Worm (Caenorhabditis elegans) whole organism, mixed stage, embryonic: ENCODE data around the gene soc-1.

Source experiments
- ceh-83 ChIP-seq: fragments of 200-800 bp; sonication (Bioruptor generic); optimal IDR thresholded peaks from 2 replicates; lab custom pipeline; 2018; ENCODE audit warnings: mild to moderate bottlenecking, missing genetic modification characterization, missing compliant biosample characterization
- ces-1 ChIP-seq: fragments of 150-350 bp; optimal IDR thresholded peaks from 2 replicates; lab custom pipeline; 2014; ENCODE audit warnings: missing biosample characterization, missing genetic modification reagents, missing genetic modification characterization
- cnd-1 ChIP-seq: fragments of 200-800 bp; sonication (Bioruptor generic); optimal IDR thresholded peaks from 2 replicates; lab custom pipeline; 2018; ENCODE audit warnings: mild to moderate bottlenecking, missing genetic modification characterization, missing compliant biosample characterization
- elt-1 ChIP-seq: sonication (generic microtip); optimal IDR thresholded peaks from 2 replicates; lab custom pipeline; 2017; ENCODE audit warnings: missing genetic modification characterization, mild to moderate bottlenecking, missing compliant biosample characterization, antibody characterized with exemption, moderate library complexity, borderline replicate concordance; ENCODE audit not compliant: insufficient read depth
- elt-3 ChIP-seq: fragments of 150-350 bp; optimal IDR thresholded peaks from 2 replicates; lab custom pipeline; 2014; ENCODE audit warnings: missing biosample characterization, missing genetic modification characterization
- lin-13 ChIP-seq: fragments of 150-350 bp; optimal IDR thresholded peaks from 2 replicates; lab custom pipeline; 2014; ENCODE audit warnings: missing biosample characterization, missing genetic modification characterization
- mab-5 ChIP-seq: fragments of 150-350 bp; optimal IDR thresholded peaks from 2 replicates; lab custom pipeline; 2014; ENCODE audit warnings: missing biosample characterization, missing genetic modification characterization
- nhr-237 ChIP-seq: fragments of 150-350 bp; optimal IDR thresholded peaks from 2 replicates; lab custom pipeline; 2014; ENCODE audit warnings: missing biosample characterization, missing genetic modification characterization
- nhr-76 ChIP-seq: sonication (generic microtip); optimal IDR thresholded peaks from 2 replicates; lab custom pipeline; 2017; ENCODE audit warnings: missing biosample characterization, missing genetic modification characterization
- pha-4 ChIP-seq: fragments of 150-350 bp; optimal IDR thresholded peaks from 2 replicates; lab custom pipeline; 2018; ENCODE audit warnings: missing biosample characterization, missing genetic modification reagents, missing genetic modification characterization
- snpc-4 ChIP-seq: fragments of 150-350 bp; optimal IDR thresholded peaks from 2 replicates; lab custom pipeline; 2014; ENCODE audit warnings: missing biosample characterization, missing genetic modification characterization
- unc-39 ChIP-seq: fragments of 150-350 bp; optimal IDR thresholded peaks from 2 replicates; lab custom pipeline; 2014; ENCODE audit warnings: missing biosample characterization, missing genetic modification characterization
- unc-62 ChIP-seq: fragments of 150-350 bp; optimal IDR thresholded peaks from 2 replicates; lab custom pipeline; 2014; ENCODE audit warnings: missing biosample characterization, missing genetic modification reagents, missing genetic modification characterization
- ztf-11 ChIP-seq: fragments of 150-350 bp; optimal IDR thresholded peaks from 2 replicates; lab custom pipeline; 2014; ENCODE audit warnings: missing biosample characterization, missing genetic modification characterization

DNA sequence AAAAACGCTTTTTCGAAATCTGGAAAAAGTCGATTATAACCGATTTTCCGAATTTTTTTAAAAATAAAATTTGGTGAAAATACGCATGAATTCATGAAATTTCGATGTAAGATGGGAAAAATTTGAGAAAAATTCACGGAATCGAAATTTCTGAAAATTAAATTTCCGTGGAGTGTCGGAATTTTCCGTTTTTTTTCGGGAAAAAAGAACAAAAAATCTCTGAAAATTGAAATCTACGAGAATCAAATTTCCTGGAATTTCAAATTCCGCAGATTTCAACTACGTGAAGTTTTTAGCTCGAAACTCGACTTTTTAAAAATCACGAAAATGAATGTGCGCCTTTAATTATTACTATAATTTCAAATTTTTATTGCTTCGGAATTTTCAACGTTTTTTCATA is 16.4 kb upstream of the soc-1 start:
- TF ChIP-seq elt-3 (tag; lab: Kevin White, UChicago) (no peak), ces-1 (GFP tag; lab: Kevin White, UChicago) (no peak), nhr-76 (tag; lab: Kevin White, UChicago) (no peak), ztf-11 (tag; lab: Kevin White, UChicago) (no peak), elt-1 (tag; lab: Kevin White, UChicago) (no peak), mab-5 (no peak), unc-62 (GFP tag; lab: Kevin White, UChicago) (no peak), unc-39 (tag; lab: Kevin White, UChicago) (no peak), cnd-1 (tag; lab: Kevin White, UChicago) (no peak), lin-13 (no peak), snpc-4 (tag; lab: Kevin White, UChicago) (no peak), ceh-83 (GFP tag; lab: Kevin White, UChicago) (no peak), pha-4 (tag; lab: Kevin White, UChicago) (no peak), nhr-237 (tag; lab: Kevin White, UChicago) (no peak)
